Worm (Caenorhabditis elegans): ENCODE measurements around the gene nhr-275.

DNA sequence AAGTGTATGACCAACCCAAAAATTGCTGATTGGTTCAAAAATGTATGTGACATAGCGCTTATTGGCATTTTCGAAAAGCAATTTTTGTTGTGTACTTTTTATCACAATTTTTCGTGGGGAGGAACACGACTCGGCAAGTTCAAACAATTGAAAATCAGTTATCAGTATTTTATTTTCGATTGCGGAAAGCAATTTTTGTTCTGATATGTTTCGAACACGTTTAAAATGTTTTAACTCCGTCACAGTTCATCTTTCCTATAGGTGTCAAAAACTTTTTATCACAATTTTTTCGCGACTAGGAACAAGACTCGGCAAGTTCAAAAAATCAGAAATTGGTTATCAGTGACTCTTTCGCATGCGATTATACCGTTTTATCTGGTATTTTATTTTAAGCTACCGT lies 41.4 kb upstream of the nhr-275 start:
- TF ChIP-seq aly-2 (tag; optimal IDR thresholded peaks at IDR 0.05) (no peak), mep-1 (tag; optimal IDR thresholded peaks at IDR 0.05) (no peak), efl-1 (optimal IDR thresholded peaks at IDR 0.05) (no peak), efl-1 (GFP tag; optimal IDR thresholded peaks at IDR 0.05 in 1 of 2) (no peak), swsn-7 (tag; optimal IDR thresholded peaks at IDR 0.05) (no peak), fos-1 (tag; optimal IDR thresholded peaks at IDR 0.05) (no peak), nhr-77 (tag; optimal IDR thresholded peaks at IDR 0.05) (no peak), ztf-11 (tag; optimal IDR thresholded peaks at IDR 0.05) (no peak), pag-3 (tag; optimal IDR thresholded peaks at IDR 0.05; ENCODE audit: borderline replicate concordance, insufficient read depth) (no peak)
